Worm (Caenorhabditis elegans) whole organism, L4/young adult: ENCODE data around the gene nlp-29.

Source experiments
- W03F9.2 ChIP-seq: fragments of 150-350 bp; optimal IDR thresholded peaks from 2 replicates; lab custom pipeline; 2014; ENCODE audit warnings: missing biosample characterization, missing genetic modification characterization
- him-1 ChIP-seq: sonication (generic microtip); optimal IDR thresholded peaks from 2 replicates; lab custom pipeline; 2016; ENCODE audit warnings: missing genotype, missing genetic modification reagents, missing genetic modification characterization, missing compliant biosample characterization

DNA sequence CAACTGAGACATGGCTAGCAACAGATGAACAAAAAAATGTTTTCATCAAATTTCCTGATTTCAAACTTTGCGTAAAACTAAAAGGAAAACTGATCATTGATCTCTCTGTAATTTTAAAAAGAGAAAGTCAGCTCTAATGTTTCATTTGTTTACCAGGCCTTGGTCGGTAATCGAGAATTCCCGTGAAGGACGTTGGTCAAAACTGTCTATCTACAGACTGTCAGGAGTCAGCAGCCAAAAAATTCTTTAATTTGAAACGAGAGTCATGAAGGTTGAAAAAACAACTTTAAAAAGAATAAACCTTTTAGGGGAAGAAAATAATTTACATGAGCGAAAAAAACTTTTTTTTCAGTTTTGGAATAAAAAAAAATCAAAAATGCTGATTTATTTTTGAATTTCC lies 879 bp downstream of the nlp-29 start:
- no peak for TF ChIP-seq W03F9.2 (tag; lab: Kevin White, UChicago)
- no peak for TF ChIP-seq him-1
